Worm (Caenorhabditis elegans) whole organism, L4/young adult: Measurements from ENCODE around the gene F07C4.10.

ENCODE experiments used
- W03F9.2 ChIP-seq: fragments of 150-350 bp; optimal IDR thresholded peaks from 2 replicates; lab custom pipeline; 2014; ENCODE audit warnings: missing biosample characterization, missing genetic modification characterization
- dao-5 ChIP-seq: sonication (generic microtip); optimal IDR thresholded peaks from 2 replicates; lab custom pipeline; 2016; ENCODE audit warnings: missing genotype, missing genetic modification characterization, moderate library complexity, missing compliant biosample characterization
- him-1 ChIP-seq: sonication (generic microtip); optimal IDR thresholded peaks from 2 replicates; lab custom pipeline; 2016; ENCODE audit warnings: missing genotype, missing genetic modification reagents, missing genetic modification characterization, missing compliant biosample characterization

DNA sequence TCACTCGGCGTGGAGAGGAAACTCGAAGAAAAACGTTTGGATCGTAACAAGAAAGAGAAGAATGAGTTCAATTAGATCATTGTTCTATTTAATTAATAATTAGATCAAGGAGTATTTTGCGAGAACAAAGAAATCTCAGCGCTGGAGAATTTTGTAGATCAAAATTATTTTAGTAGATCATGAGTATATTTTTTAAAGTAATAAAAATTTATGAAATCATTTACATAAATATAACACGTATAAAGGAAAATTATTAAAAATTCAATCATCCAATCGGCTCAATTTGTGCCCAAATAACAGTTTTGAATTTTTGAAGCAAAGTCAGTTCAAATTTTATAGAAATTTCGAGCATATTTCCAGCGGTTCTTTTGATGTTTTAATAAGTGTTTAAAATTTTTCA lies 15.5 kb downstream of the F07C4.10 start, which contains the start of gene C50E3.13:
- TF ChIP-seq W03F9.2 (no peak), him-1 (tag; lab: Kevin White, UChicago) (no peak), dao-5 (tag; lab: Kevin White, UChicago) (no peak)
